Fruit fly (Drosophila melanogaster) whole organism, embryonic: ENCODE data around the gene CG44477.

Source experiments
- CG11695 ChIP-seq: fragments of 200-800 bp; sonication (Bioruptor generic); IDR thresholded peaks from 3 replicates; pipeline ENCODE4 v1.3.6; 2022; ENCODE audit warnings: missing biosample characterization, missing genetic modification characterization
- CG1603 ChIP-seq: fragments of 200-800 bp; sonication (Bioruptor generic); optimal IDR thresholded peaks from 2 replicates; lab custom pipeline; 2019; ENCODE audit warnings: missing biosample characterization, mild to moderate bottlenecking, missing genetic modification characterization, moderate library complexity
- Ets65A ChIP-seq: fragments of 200-800 bp; sonication (Bioruptor generic); peaks from one replicate; lab custom pipeline; 2016; ENCODE audit warnings: missing biosample characterization, missing genetic modification characterization
- schlank ChIP-seq: fragments of 200-800 bp; sonication (Bioruptor generic); optimal IDR thresholded peaks from 2 replicates; lab custom pipeline; 2018; ENCODE audit warnings: missing biosample characterization, mild to moderate bottlenecking, missing genetic modification characterization

DNA sequence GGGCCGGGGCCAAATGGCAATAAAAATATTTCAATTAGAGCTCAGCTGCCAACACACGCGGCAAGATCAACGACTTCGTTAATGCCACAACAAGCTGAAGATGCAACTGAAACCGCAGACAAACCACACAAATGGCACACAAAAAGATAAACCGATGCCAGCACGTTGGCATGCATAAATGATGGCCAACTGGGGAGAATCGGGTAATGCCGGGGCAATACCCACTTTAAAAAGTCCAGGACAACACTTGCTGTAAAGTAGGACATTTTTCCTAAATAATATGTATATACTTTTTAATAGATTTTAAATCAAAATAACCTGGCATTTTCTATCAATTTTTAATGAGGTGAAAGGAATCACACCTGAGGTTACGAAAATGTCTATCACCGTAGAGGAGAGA is 31.4 kb downstream of the CG44477 start, which contains the start of gene CG4988:
- TF ChIP-seq Ets65A (no peak), CG1603 (tag; lab: Kevin White, UChicago) (no peak), CG11695 (GFP tag; lab: Robert Waterston, UW) (no peak), schlank (tag; lab: Kevin White, UChicago) (no peak)
